Worm (Caenorhabditis elegans) whole organism, mixed stage, embryonic: Measurements from ENCODE around the gene str-150.

Source experiments
- M03D4.4 ChIP-seq: sonication (generic microtip); optimal IDR thresholded peaks from 2 replicates; lab custom pipeline; 2017; ENCODE audit warnings: mild to moderate bottlenecking, missing genetic modification characterization, missing compliant biosample characterization
- bed-3 ChIP-seq: fragments of 200-800 bp; sonication (Bioruptor generic); optimal IDR thresholded peaks from 3 replicates; lab custom pipeline; 2018; ENCODE audit warnings: mild to moderate bottlenecking, missing genetic modification characterization, moderate library complexity, missing compliant biosample characterization
- ceh-39 ChIP-seq: fragments of 150-350 bp; optimal IDR thresholded peaks from 2 replicates; lab custom pipeline; 2014; ENCODE audit warnings: missing biosample characterization, missing genetic modification characterization
- ceh-43 ChIP-seq: fragments of 200-800 bp; sonication (Bioruptor generic); optimal IDR thresholded peaks from 2 replicates; lab custom pipeline; 2018; ENCODE audit warnings: mild to moderate bottlenecking, missing genetic modification characterization, moderate library complexity, missing compliant biosample characterization
- ces-1 ChIP-seq: fragments of 150-350 bp; optimal IDR thresholded peaks from 2 replicates; lab custom pipeline; 2014; ENCODE audit warnings: missing biosample characterization, missing genetic modification reagents, missing genetic modification characterization
- cnd-1 ChIP-seq: fragments of 200-800 bp; sonication (Bioruptor generic); optimal IDR thresholded peaks from 2 replicates; lab custom pipeline; 2018; ENCODE audit warnings: mild to moderate bottlenecking, missing genetic modification characterization, missing compliant biosample characterization
- drap-1 ChIP-seq: fragments of 200-800 bp; sonication (Bioruptor generic); optimal IDR thresholded peaks from 3 replicates; lab custom pipeline; 2018; ENCODE audit warnings: mild to moderate bottlenecking, missing genetic modification characterization, missing compliant biosample characterization
- elt-1 ChIP-seq: sonication (generic microtip); optimal IDR thresholded peaks from 2 replicates; lab custom pipeline; 2017; ENCODE audit warnings: missing genetic modification characterization, mild to moderate bottlenecking, missing compliant biosample characterization, antibody characterized with exemption, moderate library complexity, borderline replicate concordance; ENCODE audit not compliant: insufficient read depth
- elt-3 ChIP-seq: fragments of 150-350 bp; optimal IDR thresholded peaks from 2 replicates; lab custom pipeline; 2014; ENCODE audit warnings: missing biosample characterization, missing genetic modification characterization
- flh-1 ChIP-seq: fragments of 200-800 bp; sonication (Bioruptor generic); optimal IDR thresholded peaks from 2 replicates; lab custom pipeline; 2018; ENCODE audit warnings: mild to moderate bottlenecking, missing genetic modification characterization, moderate library complexity, missing compliant biosample characterization
- ham-2 ChIP-seq: fragments of 200-800 bp; sonication (Bioruptor generic); optimal IDR thresholded peaks from 2 replicates; lab custom pipeline; 2018; ENCODE audit warnings: mild to moderate bottlenecking, missing genetic modification characterization, missing compliant biosample characterization
- hlh-1 ChIP-seq: fragments of 150-350 bp; optimal IDR thresholded peaks from 2 replicates; lab custom pipeline; 2014; ENCODE audit warnings: missing biosample characterization, missing genetic modification reagents, missing genetic modification characterization
- lin-13 ChIP-seq: fragments of 150-350 bp; optimal IDR thresholded peaks from 2 replicates; lab custom pipeline; 2014; ENCODE audit warnings: missing biosample characterization, missing genetic modification characterization
- lin-32 ChIP-seq: fragments of 200-800 bp; sonication (Bioruptor generic); optimal IDR thresholded peaks from 2 replicates; lab custom pipeline; 2018; ENCODE audit warnings: mild to moderate bottlenecking, missing genetic modification characterization, missing compliant biosample characterization
- lsy-2 ChIP-seq: fragments of 150-350 bp; optimal IDR thresholded peaks from 2 replicates; lab custom pipeline; 2014; ENCODE audit warnings: missing biosample characterization, missing genetic modification characterization
- mep-1 ChIP-seq: fragments of 150-350 bp; optimal IDR thresholded peaks from 2 replicates; lab custom pipeline; 2017; ENCODE audit warnings: missing biosample characterization, missing genetic modification reagents, missing genetic modification characterization, inconsistent platforms
- mls-2 ChIP-seq: sonication (generic microtip); optimal IDR thresholded peaks from 2 replicates; lab custom pipeline; 2016; ENCODE audit warnings: mild to moderate bottlenecking, missing genetic modification characterization, moderate library complexity, missing compliant biosample characterization
- nhr-12 ChIP-seq: fragments of 150-350 bp; optimal IDR thresholded peaks from 2 replicates; lab custom pipeline; 2014; ENCODE audit warnings: missing biosample characterization, missing genetic modification characterization
- nhr-2 ChIP-seq: fragments of 150-350 bp; optimal IDR thresholded peaks from 2 replicates; lab custom pipeline; 2014; ENCODE audit warnings: missing biosample characterization, missing genetic modification characterization
- nhr-237 ChIP-seq: fragments of 150-350 bp; optimal IDR thresholded peaks from 2 replicates; lab custom pipeline; 2014; ENCODE audit warnings: missing biosample characterization, missing genetic modification characterization
- nhr-28 ChIP-seq: fragments of 150-350 bp; optimal IDR thresholded peaks from 2 replicates; lab custom pipeline; 2014; ENCODE audit warnings: missing biosample characterization, missing genetic modification characterization
- nhr-76 ChIP-seq: sonication (generic microtip); optimal IDR thresholded peaks from 2 replicates; lab custom pipeline; 2017; ENCODE audit warnings: missing biosample characterization, missing genetic modification characterization
- pha-4 ChIP-seq: fragments of 150-350 bp; optimal IDR thresholded peaks from 2 replicates; lab custom pipeline; 2018; ENCODE audit warnings: missing biosample characterization, missing genetic modification reagents, missing genetic modification characterization
- sem-2 ChIP-seq: fragments of 200-800 bp; sonication (Bioruptor generic); optimal IDR thresholded peaks from 2 replicates; lab custom pipeline; 2018; ENCODE audit warnings: mild to moderate bottlenecking, missing genetic modification characterization, missing compliant biosample characterization
- snpc-4 ChIP-seq: fragments of 150-350 bp; optimal IDR thresholded peaks from 2 replicates; lab custom pipeline; 2014; ENCODE audit warnings: missing biosample characterization, missing genetic modification characterization
- sptf-1 ChIP-seq: sonication (generic microtip); optimal IDR thresholded peaks from 2 replicates; lab custom pipeline; 2017; ENCODE audit warnings: mild to moderate bottlenecking, missing genetic modification characterization, moderate library complexity, missing compliant biosample characterization
- tbx-8 ChIP-seq: fragments of 200-800 bp; sonication (Bioruptor generic); optimal IDR thresholded peaks from 2 replicates; lab custom pipeline; 2018; ENCODE audit warnings: mild to moderate bottlenecking, missing genetic modification characterization, moderate library complexity, missing compliant biosample characterization
- unc-120 ChIP-seq: sonication (generic microtip); optimal IDR thresholded peaks from 2 replicates; lab custom pipeline; 2017; ENCODE audit warnings: missing genetic modification characterization, missing compliant biosample characterization; ENCODE audit not compliant: poor library complexity, severe bottlenecking
- unc-39 ChIP-seq: fragments of 150-350 bp; optimal IDR thresholded peaks from 2 replicates; lab custom pipeline; 2014; ENCODE audit warnings: missing biosample characterization, missing genetic modification characterization
- unc-62 ChIP-seq: fragments of 150-350 bp; optimal IDR thresholded peaks from 2 replicates; lab custom pipeline; 2014; ENCODE audit warnings: missing biosample characterization, missing genetic modification reagents, missing genetic modification characterization
- zip-8 ChIP-seq: fragments of 150-350 bp; optimal IDR thresholded peaks from 2 replicates; lab custom pipeline; 2014; ENCODE audit warnings: missing biosample characterization, missing genetic modification characterization
- ztf-11 ChIP-seq: fragments of 150-350 bp; optimal IDR thresholded peaks from 2 replicates; lab custom pipeline; 2014; ENCODE audit warnings: missing biosample characterization, missing genetic modification characterization

Gene str-150

ce11 chrV:16603102-16603501, 20.0 kb downstream of the str-150 start, which contains the start of gene T03E6.8:
T03E6.8 (minus strand) TSS chrV:16603202.
- no peak for TF ChIP-seq nhr-12
- TF ChIP-seq unc-39 = no peak
- no peak for TF ChIP-seq unc-120 (tag; lab: Kevin White, UChicago)
- no peak for TF ChIP-seq ceh-39 (tag; lab: Kevin White, UChicago)
- TF ChIP-seq pha-4 = no peak
- no peak for TF ChIP-seq ham-2 (GFP tag; lab: Kevin White, UChicago)
- no peak for TF ChIP-seq mep-1 (tag; lab: Kevin White, UChicago)
- no peak for TF ChIP-seq nhr-28 (tag; lab: Kevin White, UChicago)
- no peak for TF ChIP-seq sptf-1 (tag; lab: Kevin White, UChicago)
- no peak for TF ChIP-seq nhr-2 (tag; lab: Kevin White, UChicago)
- TF ChIP-seq ztf-11 (tag; lab: Kevin White, UChicago) = no peak
- TF ChIP-seq lsy-2 (tag; lab: Kevin White, UChicago) = no peak
- TF ChIP-seq bed-3 (GFP tag; lab: Kevin White, UChicago) = no peak
- TF ChIP-seq unc-62 (GFP tag; lab: Kevin White, UChicago) = no peak
- TF ChIP-seq ces-1 (GFP tag; lab: Kevin White, UChicago) = no peak
- no peak for TF ChIP-seq lin-13 (tag; lab: Kevin White, UChicago)
- TF ChIP-seq elt-3 (tag; lab: Kevin White, UChicago) = no peak
- TF ChIP-seq hlh-1 (tag; lab: Kevin White, UChicago) = no peak
- no peak for TF ChIP-seq flh-1

- TF ChIP-seq lsy-2 (tag; lab: Kevin White, UChicago) (no peak), flh-1 (no peak), sptf-1 (tag; lab: Kevin White, UChicago) (no peak), pha-4 (no peak), zip-8 (tag; lab: Kevin White, UChicago) (no peak), unc-39 (no peak), hlh-1 (tag; lab: Kevin White, UChicago) (no peak), ztf-11 (tag; lab: Kevin White, UChicago) (no peak), ceh-43 (GFP tag; lab: Kevin White, UChicago) (no peak), cnd-1 (no peak), sem-2 (GFP tag; lab: Kevin White, UChicago) (no peak), nhr-237 (tag; lab: Kevin White, UChicago) (no peak)
Observed at ce11 chrV:16604301-16604700, 21.2 kb downstream of the str-150 start.

- TF ChIP-seq lin-13 (tag; lab: Kevin White, UChicago) (no peak), flh-1 (no peak), nhr-2 (tag; lab: Kevin White, UChicago) (no peak), mep-1 (tag; lab: Kevin White, UChicago) (no peak), ceh-43 (GFP tag; lab: Kevin White, UChicago) (no peak), sptf-1 (tag; lab: Kevin White, UChicago) (no peak), elt-3 (tag; lab: Kevin White, UChicago) (no peak), M03D4.4 (no peak), tbx-8 (GFP tag; lab: Kevin White, UChicago) (no peak), drap-1 (GFP tag; lab: Kevin White, UChicago) (no peak), elt-1 (tag; lab: Kevin White, UChicago) (no peak), bed-3 (GFP tag; lab: Kevin White, UChicago) (no peak), hlh-1 (tag; lab: Kevin White, UChicago) (no peak), zip-8 (tag; lab: Kevin White, UChicago) (no peak), lsy-2 (tag; lab: Kevin White, UChicago) (no peak), nhr-76 (tag; lab: Kevin White, UChicago) (no peak)
Observed at ce11 chrV:16605463-16605862, 22.4 kb downstream of the str-150 start.

- no peak for TF ChIP-seq elt-1 (tag; lab: Kevin White, UChicago)
- no peak for TF ChIP-seq cnd-1
- TF ChIP-seq sptf-1 (tag; lab: Kevin White, UChicago) = no peak
- no peak for TF ChIP-seq nhr-237 (tag; lab: Kevin White, UChicago)
- TF ChIP-seq ceh-43 (GFP tag; lab: Kevin White, UChicago) = no peak
- TF ChIP-seq sem-2 (GFP tag; lab: Kevin White, UChicago) = no peak
- TF ChIP-seq ces-1 (GFP tag; lab: Kevin White, UChicago) = no peak
- no peak for TF ChIP-seq M03D4.4
- TF ChIP-seq pha-4 = no peak
- TF ChIP-seq zip-8 (tag; lab: Kevin White, UChicago) = no peak
Observed at ce11 chrV:16606313-16606712, 23.2 kb downstream of the str-150 start, which contains the start of gene Y32B12C.1. Y32B12C.1 (plus strand) TSS chrV:16606613.

- no peak for TF ChIP-seq unc-62 (GFP tag; lab: Kevin White, UChicago)
- TF ChIP-seq cnd-1 = no peak
- no peak for TF ChIP-seq ceh-39 (tag; lab: Kevin White, UChicago)
- no peak for TF ChIP-seq mep-1 (tag; lab: Kevin White, UChicago)
- TF ChIP-seq snpc-4 = no peak
- no peak for TF ChIP-seq sem-2 (GFP tag; lab: Kevin White, UChicago)
- no peak for TF ChIP-seq ztf-11 (tag; lab: Kevin White, UChicago)
- no peak for TF ChIP-seq unc-39
- TF ChIP-seq mls-2 = no peak
- no peak for TF ChIP-seq lin-32 (GFP tag; lab: Kevin White, UChicago)
- no peak for TF ChIP-seq pha-4
- no peak for TF ChIP-seq flh-1
- TF ChIP-seq, all 35 proteins: peak for 0
Observed at ce11 chrV:16608478-16608877, 25.4 kb downstream of the str-150 start.
